Worm (Caenorhabditis elegans) whole organism, L1 larva: ENCODE measurements around the gene F27E5.8.

ENCODE experiments used
- C34B4.2 ChIP-seq: sonication (generic microtip); optimal IDR thresholded peaks from 2 replicates; lab custom pipeline; 2017; ENCODE audit warnings: mild to moderate bottlenecking, missing genetic modification characterization, missing compliant biosample characterization
- mef-2 ChIP-seq: fragments of 150-350 bp; optimal IDR thresholded peaks from 2 replicates; lab custom pipeline; 2014; ENCODE audit warnings: missing biosample characterization, missing genetic modification characterization
- nhr-237 ChIP-seq: fragments of 150-350 bp; optimal IDR thresholded peaks from 2 replicates; lab custom pipeline; 2014; ENCODE audit warnings: missing biosample characterization, missing genetic modification characterization
- nhr-77 ChIP-seq: fragments of 150-350 bp; optimal IDR thresholded peaks from 2 replicates; lab custom pipeline; 2014; ENCODE audit warnings: missing biosample characterization, missing genetic modification characterization
- snpc-4 ChIP-seq: fragments of 150-350 bp; optimal IDR thresholded peaks from 2 replicates; lab custom pipeline; 2014; ENCODE audit warnings: missing biosample characterization, missing genetic modification characterization
- tbx-2 ChIP-seq: sonication (generic microtip); optimal IDR thresholded peaks from 2 replicates; lab custom pipeline; 2016; ENCODE audit warnings: missing genetic modification characterization, missing compliant biosample characterization
- unc-62 ChIP-seq: fragments of 150-350 bp; optimal IDR thresholded peaks from 2 replicates; lab custom pipeline; 2014; ENCODE audit warnings: missing biosample characterization, missing genetic modification reagents, missing genetic modification characterization

DNA sequence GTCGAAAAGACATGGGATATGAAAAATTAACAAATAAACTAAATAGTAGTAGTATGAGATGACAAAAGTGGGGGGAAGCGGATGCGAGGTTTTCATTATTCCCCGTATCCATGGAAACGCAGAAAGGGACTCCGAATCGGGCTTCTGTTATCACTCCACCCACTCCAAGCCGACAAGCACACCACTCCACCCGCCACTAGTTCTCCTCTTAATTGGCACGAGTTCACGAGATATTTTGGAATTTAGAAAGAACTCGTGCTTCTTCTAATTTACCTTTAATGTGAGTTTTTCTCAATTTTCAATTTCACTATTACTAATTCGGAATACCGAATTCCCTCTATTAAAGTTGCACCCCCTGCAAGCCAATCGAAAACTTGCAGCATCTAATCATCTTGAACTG, 39.1 kb upstream of the F27E5.8 start:
- no peak for TF ChIP-seq nhr-237
- TF ChIP-seq snpc-4 (tag; lab: Kevin White, UChicago) = no peak
- no peak for TF ChIP-seq C34B4.2 (tag; lab: Kevin White, UChicago)
- TF ChIP-seq nhr-77 (tag; lab: Kevin White, UChicago) = no peak
- no peak for TF ChIP-seq unc-62 (GFP tag; lab: Kevin White, UChicago)
- TF ChIP-seq mef-2 = no peak
- TF ChIP-seq tbx-2 = no peak
